Worm (Caenorhabditis elegans): ENCODE measurements around the gene C54F6.3.

DNA sequence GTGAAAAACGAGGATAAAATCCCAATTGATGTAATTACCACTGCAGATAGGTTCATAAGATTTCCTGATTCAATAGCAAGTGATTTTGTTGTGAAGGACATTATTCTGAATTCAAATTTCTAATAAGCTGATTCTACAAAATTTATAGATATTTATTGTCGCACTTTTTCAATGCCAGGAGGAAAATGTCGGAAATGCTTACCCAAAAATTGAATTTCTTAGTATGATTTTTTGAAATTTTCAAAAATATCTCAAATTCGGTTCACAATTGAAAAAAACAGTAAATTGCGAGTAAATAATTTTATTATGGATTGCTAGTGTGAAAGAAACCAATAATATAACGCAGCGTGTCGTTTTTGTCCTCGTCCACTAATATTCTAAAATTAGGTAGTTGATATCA lies 40.1 kb upstream of the C54F6.3 start, which contains the start of gene srbc-10:
- no peak for TF ChIP-seq dao-5 (tag; optimal IDR thresholded peaks at IDR 0.05)
- TF ChIP-seq him-1 (tag; optimal IDR thresholded peaks at IDR 0.05), result no peak
